Fruit fly (Drosophila melanogaster) whole organism, embryonic: Measurements from ENCODE around the gene Nak.

Experiments
- Ada2b ChIP-seq: fragments of 200-800 bp; sonication (Bioruptor generic); IDR thresholded peaks from 2 replicates; pipeline ENCODE4 v1.3.6; 2022; ENCODE audit warnings: missing biosample characterization, missing genetic modification characterization
- Blimp-1 ChIP-seq: fragments of 200-800 bp; sonication (Bioruptor generic); optimal IDR thresholded peaks from 3 replicates; lab custom pipeline; 2018; ENCODE audit warnings: missing biosample characterization, missing genetic modification characterization, mild to moderate bottlenecking, moderate library complexity, missing genetic modification reagents
- BtbVII ChIP-seq: fragments of 200-800 bp; sonication (Bioruptor generic); optimal IDR thresholded peaks from 3 replicates; lab custom pipeline; 2017; ENCODE audit warnings: missing biosample characterization, mild to moderate bottlenecking, missing genetic modification characterization
- CG10543 ChIP-seq: fragments of 200-800 bp; sonication (Bioruptor generic); optimal IDR thresholded peaks from 3 replicates; lab custom pipeline; 2017; ENCODE audit warnings: missing biosample characterization, mild to moderate bottlenecking, missing genetic modification characterization, moderate library complexity
- CG11456 ChIP-seq: fragments of 200-800 bp; sonication (Bioruptor generic); IDR thresholded peaks from 3 replicates; pipeline ENCODE4 v1.3.6; 2022; ENCODE audit warnings: missing biosample characterization, missing genetic modification characterization
- CG12236 ChIP-seq: fragments of 200-800 bp; sonication (Bioruptor generic); optimal IDR thresholded peaks from 2 replicates; lab custom pipeline; 2016; ENCODE audit warnings: missing biosample characterization, missing genetic modification characterization
- CG1233 ChIP-seq: fragments of 200-800 bp; sonication (Bioruptor generic); optimal IDR thresholded peaks from 4 replicates; lab custom pipeline; 2018; ENCODE audit warnings: missing biosample characterization, mild to moderate bottlenecking, missing genetic modification characterization
- CG13287 ChIP-seq: fragments of 200-800 bp; sonication (Bioruptor generic); IDR thresholded peaks from 2 replicates; pipeline ENCODE4 v1.3.6; 2022; ENCODE audit warnings: missing biosample characterization, missing genetic modification characterization; ENCODE audit not compliant: partially characterized antibody
- CG1529 ChIP-seq: fragments of 200-800 bp; sonication (Bioruptor generic); optimal IDR thresholded peaks from 3 replicates; lab custom pipeline; 2018; ENCODE audit warnings: missing biosample characterization, missing genetic modification characterization
- CG1602 ChIP-seq: fragments of 200-800 bp; sonication (Bioruptor generic); optimal IDR thresholded peaks from 3 replicates; lab custom pipeline; 2016; ENCODE audit warnings: missing biosample characterization, missing genetic modification characterization
- CG1603 ChIP-seq: fragments of 200-800 bp; sonication (Bioruptor generic); optimal IDR thresholded peaks from 2 replicates; lab custom pipeline; 2019; ENCODE audit warnings: missing biosample characterization, mild to moderate bottlenecking, missing genetic modification characterization, moderate library complexity
- CG18599 ChIP-seq: fragments of 200-800 bp; sonication (Bioruptor generic); optimal IDR thresholded peaks from 3 replicates; lab custom pipeline; 2017; ENCODE audit warnings: missing biosample characterization, missing genetic modification characterization, mild to moderate bottlenecking, moderate library complexity, missing genetic modification reagents
- CG31388 ChIP-seq: fragments of 200-800 bp; sonication (Bioruptor generic); optimal IDR thresholded peaks from 2 replicates; lab custom pipeline; 2016; ENCODE audit warnings: missing biosample characterization, missing genetic modification characterization
- CG32532 ChIP-seq: fragments of 200-800 bp; sonication (Bioruptor generic); IDR thresholded peaks from 2 replicates; pipeline ENCODE4 v1.3.6; 2022; ENCODE audit warnings: missing biosample characterization, missing genetic modification characterization
- CG3407 ChIP-seq: fragments of 200-800 bp; sonication (Bioruptor generic); optimal IDR thresholded peaks from 2 replicates; lab custom pipeline; 2018; ENCODE audit warnings: missing biosample characterization, mild to moderate bottlenecking, missing genetic modification characterization
- CG34376 ChIP-seq: fragments of 200-800 bp; sonication (Bioruptor generic); optimal IDR thresholded peaks from 2 replicates; lab custom pipeline; 2018; ENCODE audit warnings: missing biosample characterization, mild to moderate bottlenecking, missing genetic modification characterization
- CG5953 ChIP-seq: fragments of 200-800 bp; sonication (Bioruptor generic); IDR thresholded peaks from 2 replicates; pipeline ENCODE4 v1.3.6; 2022; ENCODE audit warnings: missing biosample characterization, missing genetic modification characterization
- CG6175 ChIP-seq: fragments of 200-800 bp; sonication (Bioruptor generic); IDR thresholded peaks from 3 replicates; pipeline ENCODE4 v1.3.6; 2022; ENCODE audit warnings: missing biosample characterization, missing genetic modification characterization
- CG6683 ChIP-seq: fragments of 200-800 bp; sonication (Bioruptor generic); optimal IDR thresholded peaks from 2 replicates; lab custom pipeline; 2017; ENCODE audit warnings: missing biosample characterization, mild to moderate bottlenecking, missing genetic modification characterization, missing genetic modification reagents
- CG8290 ChIP-seq, 3 experiments: fragments of 200-800 bp; sonication (Bioruptor generic); optimal IDR thresholded peaks; 2 replicates each; lab custom pipeline; 2016 to 2019; ENCODE audit warnings: missing biosample characterization in 3 of 3, missing genetic modification characterization in 3 of 3, mild to moderate bottlenecking in 2 of 3, moderate library complexity in 1 of 3
- D19A ChIP-seq: fragments of 200-800 bp; optimal IDR thresholded peaks from 3 replicates; lab custom pipeline; 2019; ENCODE audit warnings: missing biosample characterization, mild to moderate bottlenecking, missing genetic modification characterization, moderate library complexity
- Doc3 ChIP-seq: fragments of 200-800 bp; sonication (Bioruptor generic); IDR thresholded peaks from 3 replicates; pipeline ENCODE4 v1.3.6; 2022; ENCODE audit warnings: missing biosample characterization, missing genetic modification characterization; ENCODE audit not compliant: partially characterized antibody
- Ets97D ChIP-seq: fragments of 200-800 bp; sonication (Bioruptor generic); optimal IDR thresholded peaks from 3 replicates; lab custom pipeline; 2016; ENCODE audit warnings: missing biosample characterization, missing genetic modification characterization
- GATAe ChIP-seq: fragments of 200-800 bp; sonication (Bioruptor generic); conservative IDR thresholded peaks from 2 replicates; pipeline ENCODE4 v1.3.6; 2022; ENCODE audit warnings: missing biosample characterization, missing genetic modification characterization
- HLH3B ChIP-seq: fragments of 200-800 bp; sonication (Bioruptor generic); IDR thresholded peaks from 2 replicates; pipeline ENCODE4 v1.3.6; 2022; ENCODE audit warnings: missing biosample characterization, missing genetic modification characterization
- Hey ChIP-seq: fragments of 200-800 bp; sonication (Bioruptor generic); optimal IDR thresholded peaks from 3 replicates; lab custom pipeline; 2018; ENCODE audit warnings: missing biosample characterization, mild to moderate bottlenecking, missing genetic modification characterization
- HmgZ ChIP-seq: fragments of 200-800 bp; sonication (Bioruptor generic); optimal IDR thresholded peaks from 2 replicates; lab custom pipeline; 2018; ENCODE audit warnings: missing biosample characterization, mild to moderate bottlenecking, missing genetic modification characterization
- Kr ChIP-seq: fragments of 200-800 bp; sonication (Bioruptor generic); optimal IDR thresholded peaks from 2 replicates; lab custom pipeline; 2017; ENCODE audit warnings: missing biosample characterization, mild to moderate bottlenecking, missing genetic modification characterization
- Lpt ChIP-seq: fragments of >200 bp; optimal IDR thresholded peaks from 2 replicates; lab custom pipeline; 2018; ENCODE audit warnings: missing biosample characterization, missing genetic modification characterization
- PHDP ChIP-seq: fragments of 200-800 bp; sonication (Bioruptor generic); optimal IDR thresholded peaks from 3 replicates; lab custom pipeline; 2018; ENCODE audit warnings: missing biosample characterization, mild to moderate bottlenecking, missing genetic modification characterization, moderate library complexity
- Pdp1 ChIP-seq, 2 experiments: fragments of 200-800 bp; sonication (Bioruptor generic); optimal IDR thresholded peaks; 3 replicates each; lab custom pipeline; 2016; ENCODE audit warnings: missing biosample characterization in 2 of 2, missing genetic modification characterization in 2 of 2, mild to moderate bottlenecking in 1 of 2, moderate library complexity in 1 of 2
- Ravus ChIP-seq: fragments of 200-800 bp; sonication (Bioruptor generic); IDR thresholded peaks from 2 replicates; pipeline ENCODE4 v1.3.6; 2022; ENCODE audit warnings: missing biosample characterization, missing genetic modification characterization
- Vsx1 ChIP-seq: fragments of 200-800 bp; sonication (Bioruptor generic); optimal IDR thresholded peaks from 2 replicates; lab custom pipeline; 2017; ENCODE audit warnings: missing biosample characterization, mild to moderate bottlenecking, missing genetic modification characterization, missing genetic modification reagents
- bbx ChIP-seq: fragments of 200-800 bp; sonication (Bioruptor generic); IDR thresholded peaks from 2 replicates; pipeline ENCODE4 v1.3.6; 2022; ENCODE audit warnings: missing biosample characterization, missing genetic modification characterization; ENCODE audit not compliant: partially characterized antibody
- cas ChIP-seq: fragments of 200-800 bp; sonication (Bioruptor generic); IDR thresholded peaks from 2 replicates; pipeline ENCODE4 v1.3.6; 2022; ENCODE audit warnings: missing biosample characterization, missing genetic modification characterization
- dati ChIP-seq: fragments of 200-800 bp; sonication (Bioruptor generic); IDR thresholded peaks from 2 replicates; pipeline ENCODE4 v1.3.6; 2022; ENCODE audit warnings: missing biosample characterization, missing genetic modification characterization
- emc ChIP-seq: fragments of 200-800 bp; sonication (Bioruptor generic); optimal IDR thresholded peaks from 2 replicates; lab custom pipeline; 2016; ENCODE audit warnings: missing biosample characterization, missing genetic modification characterization
- en ChIP-seq: fragments of 200-800 bp; sonication (Bioruptor generic); optimal IDR thresholded peaks from 2 replicates; lab custom pipeline; 2016; ENCODE audit warnings: missing biosample characterization, missing genetic modification characterization
- exex ChIP-seq: fragments of 200-800 bp; sonication (Bioruptor generic); optimal IDR thresholded peaks from 4 replicates; lab custom pipeline; 2018; ENCODE audit warnings: missing biosample characterization, mild to moderate bottlenecking, missing genetic modification characterization, moderate library complexity
- grn ChIP-seq: fragments of 200-800 bp; sonication (Bioruptor generic); optimal IDR thresholded peaks from 3 replicates; lab custom pipeline; 2017; ENCODE audit warnings: missing biosample characterization, missing genetic modification characterization
- h ChIP-seq: fragments of >200 bp; optimal IDR thresholded peaks from 2 replicates; lab custom pipeline; 2017
- lbe ChIP-seq: fragments of 200-800 bp; sonication (Bioruptor generic); optimal IDR thresholded peaks from 2 replicates; lab custom pipeline; 2016; ENCODE audit warnings: missing biosample characterization, mild to moderate bottlenecking, missing genetic modification characterization
- mirr ChIP-seq: fragments of 200-800 bp; sonication (Bioruptor generic); optimal IDR thresholded peaks from 3 replicates; lab custom pipeline; 2018; ENCODE audit warnings: missing biosample characterization, mild to moderate bottlenecking, missing genetic modification characterization
- sens ChIP-seq: fragments of 200-800 bp; sonication (Bioruptor generic); peaks from one replicate; lab custom pipeline; 2016; ENCODE audit warnings: missing biosample characterization, missing genetic modification characterization
- sqz ChIP-seq: fragments of 200-800 bp; sonication (Bioruptor generic); optimal IDR thresholded peaks from 3 replicates; lab custom pipeline; 2018; ENCODE audit warnings: missing biosample characterization, mild to moderate bottlenecking, missing genetic modification characterization
- sug ChIP-seq: fragments of 200-800 bp; optimal IDR thresholded peaks from 2 replicates; lab custom pipeline; 2019; ENCODE audit warnings: missing biosample characterization, mild to moderate bottlenecking, missing genetic modification characterization, moderate library complexity
- tap ChIP-seq: fragments of 200-800 bp; optimal IDR thresholded peaks from 3 replicates; lab custom pipeline; 2019; ENCODE audit warnings: missing biosample characterization, mild to moderate bottlenecking, missing genetic modification characterization, moderate library complexity

The Nak gene

dm6 chr2L:18974063-18974779 is 5.7 kb upstream of the Nak start, which contains the start of the genes L2HGDH and CG10431 (continued):
- TF ChIP-seq Lpt (no peak), Vsx1 (GFP tag; lab: Kevin White, UChicago) (peak; percentile 72), CG6175 (no peak), PHDP (peak; percentile 62), bbx (GFP tag; lab: Robert Waterston, UW) (peak; percentile 36; the same call in 1 of the 2 replicates), lbe (peak; percentile 77), CG12236 (GFP tag; lab: Kevin White, UChicago) (no peak)

dm6 chr2L:18967897-18968296 is 647 bp downstream of the Nak start:
- TF ChIP-seq HmgZ (tag; lab: Kevin White, UChicago), result peak; percentile 36
- TF ChIP-seq exex (tag; lab: Kevin White, UChicago), result peak; percentile 68
- TF ChIP-seq D19A (tag; lab: Kevin White, UChicago), result peak; percentile 15
- TF ChIP-seq en (GFP tag; lab: Kevin White, UChicago), result no peak
- TF ChIP-seq CG10543 (GFP tag; lab: Kevin White, UChicago), result peak; percentile 33
- peak; percentile 37 for TF ChIP-seq sug (tag; lab: Kevin White, UChicago)
- peak; percentile 46 for TF ChIP-seq Kr (GFP tag; lab: Kevin White, UChicago)
- peak; percentile 35 for TF ChIP-seq grn (GFP tag; lab: Kevin White, UChicago)
- no peak for TF ChIP-seq emc
- peak; percentile 14; the same call in 1 of the 2 replicates for TF ChIP-seq CG32532 (GFP tag; lab: Robert Waterston, UW)
- TF ChIP-seq Ravus, result no peak
- peak; percentile 8 for TF ChIP-seq CG34376 (GFP tag; lab: Kevin White, UChicago)
- peak; percentile 87 for TF ChIP-seq Hey (tag; lab: Kevin White, UChicago)
- peak; percentile 12 for TF ChIP-seq mirr (GFP tag; lab: Kevin White, UChicago)
- TF ChIP-seq HLH3B, result 0 out of 2 replicates have a peak, but pooled peaks have one; percentile 21
- no peak for TF ChIP-seq CG8290 (GFP tag; optimal IDR thresholded peaks at IDR 0.05; lab: Kevin White, UChicago)
- TF ChIP-seq CG8290 (tag; optimal IDR thresholded peaks at IDR 0.05; lab: Kevin White, UChicago), result peak in 1 of 2 experiments; percentile 28
- peak in 1 of 2 experiments; percentile 11 for TF ChIP-seq Pdp1 (GFP tag; optimal IDR thresholded peaks at IDR 0.05; lab: Kevin White, UChicago)
- peak; percentile 74 for TF ChIP-seq GATAe (GFP tag; lab: Robert Waterston, UW)
- TF ChIP-seq CG1529 (GFP tag; lab: Kevin White, UChicago), result peak; percentile 69
- TF ChIP-seq Ets97D (GFP tag; lab: Kevin White, UChicago), result no peak
- TF ChIP-seq CG1603 (tag; lab: Kevin White, UChicago), result no peak
- peak; percentile 8 for TF ChIP-seq CG18599
- peak; percentile 27 for TF ChIP-seq BtbVII (GFP tag; lab: Kevin White, UChicago)

dm6 chr2L:18966844-18967243 is 1.7 kb downstream of the Nak start:
- 0 out of 3 replicates have a peak, but pooled peaks have one; percentile 12 for TF ChIP-seq CG11456 (GFP tag; lab: Robert Waterston, UW)
- no peak for TF ChIP-seq h (lab: Kevin White, UChicago)
- no peak for TF ChIP-seq CG1602
- peak; percentile 37 for TF ChIP-seq CG6683 (GFP tag; lab: Kevin White, UChicago)
- no peak for TF ChIP-seq CG31388
- peak; percentile 52 for TF ChIP-seq BtbVII (GFP tag; lab: Kevin White, UChicago)
- TF ChIP-seq CG1233, result peak; percentile 34
- no peak for TF ChIP-seq emc
- TF ChIP-seq sens, result no peak
- no peak for TF ChIP-seq CG13287
- TF ChIP-seq CG5953 (GFP tag; lab: Robert Waterston, UW), result no peak
- no peak for TF ChIP-seq CG3407
- TF ChIP-seq cas (GFP tag; lab: Robert Waterston, UW), result 0 out of 2 replicates have a peak, but pooled peaks have one; percentile 12
- peak; percentile 52 for TF ChIP-seq tap (tag; lab: Kevin White, UChicago)
- TF ChIP-seq CG18599, result peak; percentile 86
- no peak; the same call in 1 of the 2 replicates for TF ChIP-seq dati (GFP tag; lab: Robert Waterston, UW)
- peak; percentile 27 for TF ChIP-seq Blimp-1 (GFP tag; lab: Kevin White, UChicago)
- no peak for TF ChIP-seq sqz (GFP tag; lab: Kevin White, UChicago)
- TF ChIP-seq Doc3, result no peak
- TF ChIP-seq Ada2b (GFP tag; lab: Robert Waterston, UW), result peak; percentile 40; the same call in 1 of the 2 replicates
